Worm (Caenorhabditis elegans) whole organism, L1 larva: ENCODE data around the gene ttc-39B.

Experiments
- C04F5.9 ChIP-seq: sonication (generic microtip); optimal IDR thresholded peaks from 2 replicates; lab custom pipeline; 2016; ENCODE audit warnings: missing genetic modification characterization, missing compliant biosample characterization
- C16A3.4 ChIP-seq: fragments of 150-350 bp; optimal IDR thresholded peaks from 2 replicates; lab custom pipeline; 2014; ENCODE audit warnings: missing biosample characterization, missing genetic modification characterization
- C34B4.2 ChIP-seq: sonication (generic microtip); optimal IDR thresholded peaks from 2 replicates; lab custom pipeline; 2017; ENCODE audit warnings: mild to moderate bottlenecking, missing genetic modification characterization, missing compliant biosample characterization
- F16B12.6 ChIP-seq: fragments of 150-350 bp; optimal IDR thresholded peaks from 2 replicates; lab custom pipeline; 2014; ENCODE audit warnings: missing biosample characterization, missing genetic modification characterization
- alr-1 ChIP-seq: fragments of 200-800 bp; sonication (Bioruptor generic); optimal IDR thresholded peaks from 2 replicates; lab custom pipeline; 2018; ENCODE audit warnings: borderline replicate concordance, mild to moderate bottlenecking, missing genetic modification characterization, missing compliant biosample characterization
- ama-1 ChIP-seq: fragments of 150-350 bp; optimal IDR thresholded peaks from 2 replicates; lab custom pipeline; 2014
- blmp-1 ChIP-seq: fragments of 150-350 bp; optimal IDR thresholded peaks from 2 replicates; lab custom pipeline; 2014; ENCODE audit warnings: missing biosample characterization, missing genetic modification characterization
- ceh-63 ChIP-seq: fragments of 200-800 bp; sonication (Bioruptor generic); optimal IDR thresholded peaks from 2 replicates; lab custom pipeline; 2018; ENCODE audit warnings: mild to moderate bottlenecking, missing genetic modification characterization, missing compliant biosample characterization
- ceh-82 ChIP-seq, 3 experiments: fragments of 150-350 bp in 1 of 3; sonication (generic microtip) in 2 of 3; optimal IDR thresholded peaks; 2 replicates each; lab custom pipeline; 2014 to 2017; ENCODE audit warnings: missing biosample characterization in 3 of 3, missing genetic modification characterization in 3 of 3
- ceh-88 ChIP-seq: fragments of 200-800 bp; sonication (Bioruptor generic); IDR thresholded peaks from 2 replicates; pipeline ENCODE4 v1.3.6; 2022; ENCODE audit warnings: missing genetic modification characterization, missing compliant biosample characterization
- dsc-1 ChIP-seq: sonication (generic microtip); optimal IDR thresholded peaks from 2 replicates; lab custom pipeline; 2016; ENCODE audit warnings: mild to moderate bottlenecking, missing genetic modification characterization, missing compliant biosample characterization
- elt-2 ChIP-seq: sonication (generic microtip); optimal IDR thresholded peaks from 2 replicates; lab custom pipeline; 2016; ENCODE audit warnings: missing genetic modification characterization, mild to moderate bottlenecking, inconsistent platforms, missing compliant biosample characterization, missing genetic modification reagents
- elt-3 ChIP-seq, 6 experiments: fragments of 150-350 bp in 1 of 6; sonication (generic microtip); optimal IDR thresholded peaks; 2 replicates each; lab custom pipeline; 2017 to 2018; ENCODE audit warnings: missing biosample characterization in 6 of 6, missing genetic modification characterization in 6 of 6, inconsistent platforms in 1 of 6
- ets-5 ChIP-seq: fragments of 200-800 bp; sonication (Bioruptor generic); IDR thresholded peaks from 2 replicates; pipeline ENCODE4 v1.3.6; 2022; ENCODE audit warnings: missing genetic modification characterization, missing compliant biosample characterization
- fkh-4 ChIP-seq: sonication (generic microtip); optimal IDR thresholded peaks from 2 replicates; lab custom pipeline; 2016; ENCODE audit warnings: missing compliant biosample characterization, missing genetic modification characterization, borderline replicate concordance
- fos-1 ChIP-seq: fragments of 150-350 bp; optimal IDR thresholded peaks from 2 replicates; lab custom pipeline; 2014; ENCODE audit warnings: missing biosample characterization, missing genetic modification characterization
- hlh-4 ChIP-seq: sonication (generic microtip); optimal IDR thresholded peaks from 2 replicates; lab custom pipeline; 2016; ENCODE audit warnings: mild to moderate bottlenecking, missing genetic modification characterization, missing compliant biosample characterization
- jun-1 ChIP-seq: fragments of 150-350 bp; optimal IDR thresholded peaks from 2 replicates; lab custom pipeline; 2014; ENCODE audit warnings: missing biosample characterization, missing genetic modification reagents, missing genetic modification characterization
- lin-13 ChIP-seq: fragments of 150-350 bp; optimal IDR thresholded peaks from 2 replicates; lab custom pipeline; 2014; ENCODE audit warnings: missing biosample characterization, missing genetic modification reagents, missing genetic modification characterization
- lin-14 ChIP-seq: fragments of 200-800 bp; sonication (Bioruptor generic); optimal IDR thresholded peaks from 2 replicates; lab custom pipeline; 2018; ENCODE audit warnings: mild to moderate bottlenecking, missing genetic modification characterization, moderate library complexity, missing compliant biosample characterization
- lir-3 ChIP-seq: sonication (generic microtip); optimal IDR thresholded peaks from 2 replicates; lab custom pipeline; 2016; ENCODE audit warnings: mild to moderate bottlenecking, missing genetic modification characterization, moderate library complexity, missing compliant biosample characterization; ENCODE audit not compliant: poor library complexity
- lsy-2 ChIP-seq, 2 experiments: fragments of 150-350 bp; optimal IDR thresholded peaks; 2 replicates each; lab custom pipeline; 2014; ENCODE audit warnings: missing biosample characterization in 2 of 2, missing genetic modification characterization in 2 of 2
- mab-9 ChIP-seq: fragments of 200-800 bp; sonication (Bioruptor generic); IDR thresholded peaks from 2 replicates; pipeline ENCODE4 v1.3.6; 2022; ENCODE audit warnings: missing genetic modification reagents, missing genetic modification characterization, missing compliant biosample characterization
- mef-2 ChIP-seq: fragments of 150-350 bp; optimal IDR thresholded peaks from 2 replicates; lab custom pipeline; 2014; ENCODE audit warnings: missing biosample characterization, missing genetic modification characterization
- mep-1 ChIP-seq: fragments of 150-350 bp; optimal IDR thresholded peaks from 2 replicates; lab custom pipeline; 2014; ENCODE audit warnings: missing biosample characterization, missing genetic modification characterization
- nhr-12 ChIP-seq: sonication (generic microtip); optimal IDR thresholded peaks from 2 replicates; lab custom pipeline; 2017; ENCODE audit warnings: missing biosample characterization, missing genetic modification characterization
- nhr-20 ChIP-seq: sonication (generic microtip); optimal IDR thresholded peaks from 2 replicates; lab custom pipeline; 2016; ENCODE audit warnings: mild to moderate bottlenecking, missing genetic modification characterization, missing compliant biosample characterization
- nhr-71 ChIP-seq: sonication (generic microtip); optimal IDR thresholded peaks from 2 replicates; lab custom pipeline; 2016; ENCODE audit warnings: mild to moderate bottlenecking, missing genetic modification characterization, moderate library complexity, missing compliant biosample characterization
- nhr-77 ChIP-seq: fragments of 150-350 bp; optimal IDR thresholded peaks from 2 replicates; lab custom pipeline; 2014; ENCODE audit warnings: missing biosample characterization, missing genetic modification characterization
- nhr-84 ChIP-seq: sonication (generic microtip); optimal IDR thresholded peaks from 2 replicates; lab custom pipeline; 2017; ENCODE audit warnings: missing biosample characterization, missing genetic modification characterization
- nhr-85 ChIP-seq: sonication (generic microtip); peaks from one replicate; lab custom pipeline; 2016; ENCODE audit warnings: missing genetic modification characterization, inconsistent platforms, missing compliant biosample characterization
- nhr-90 ChIP-seq: sonication (generic microtip); optimal IDR thresholded peaks from 2 replicates; lab custom pipeline; 2016; ENCODE audit warnings: mild to moderate bottlenecking, missing genetic modification characterization, missing compliant biosample characterization; ENCODE audit not compliant: poor library complexity
- pax-3 ChIP-seq: fragments of 200-800 bp; sonication (Bioruptor generic); optimal IDR thresholded peaks from 2 replicates; lab custom pipeline; 2018; ENCODE audit warnings: mild to moderate bottlenecking, missing genetic modification characterization, moderate library complexity, missing compliant biosample characterization
- rnt-1 ChIP-seq: sonication (generic microtip); optimal IDR thresholded peaks from 2 replicates; lab custom pipeline; 2016; ENCODE audit warnings: mild to moderate bottlenecking, missing genetic modification characterization, moderate library complexity, missing compliant biosample characterization
- skn-1 ChIP-seq: fragments of 150-350 bp; optimal IDR thresholded peaks from 2 replicates; lab custom pipeline; 2014; ENCODE audit warnings: missing biosample characterization, missing genetic modification characterization
- snpc-4 ChIP-seq: fragments of 150-350 bp; optimal IDR thresholded peaks from 2 replicates; lab custom pipeline; 2014; ENCODE audit warnings: missing biosample characterization, missing genetic modification characterization
- sup-37 ChIP-seq: fragments of 200-800 bp; sonication (Bioruptor generic); optimal IDR thresholded peaks from 2 replicates; lab custom pipeline; 2018; ENCODE audit warnings: mild to moderate bottlenecking, missing genetic modification characterization, missing compliant biosample characterization
- swsn-7 ChIP-seq: sonication (generic microtip); optimal IDR thresholded peaks from 2 replicates; lab custom pipeline; 2016; ENCODE audit warnings: missing genetic modification characterization, missing compliant biosample characterization
- tlp-1 ChIP-seq: fragments of 150-350 bp; optimal IDR thresholded peaks from 2 replicates; lab custom pipeline; 2014; ENCODE audit warnings: missing biosample characterization, missing genetic modification characterization
- unc-130 ChIP-seq: fragments of 150-350 bp; optimal IDR thresholded peaks from 2 replicates; lab custom pipeline; 2017; ENCODE audit warnings: missing biosample characterization, missing genetic modification characterization, inconsistent platforms
- unc-30 ChIP-seq: sonication (generic microtip); optimal IDR thresholded peaks from 2 replicates; lab custom pipeline; 2017; ENCODE audit warnings: missing biosample characterization, missing genetic modification characterization
- unc-62 ChIP-seq: fragments of 150-350 bp; optimal IDR thresholded peaks from 2 replicates; lab custom pipeline; 2014; ENCODE audit warnings: missing biosample characterization, missing genetic modification reagents, missing genetic modification characterization
- unc-86 ChIP-seq: sonication (generic microtip); optimal IDR thresholded peaks from 2 replicates; lab custom pipeline; 2016; ENCODE audit warnings: missing genetic modification characterization, missing compliant biosample characterization
- vab-15 ChIP-seq: sonication (generic microtip); optimal IDR thresholded peaks from 2 replicates; lab custom pipeline; 2017; ENCODE audit warnings: missing genotype, mild to moderate bottlenecking, missing genetic modification characterization, missing compliant biosample characterization
- xbp-1 ChIP-seq: sonication (generic microtip); optimal IDR thresholded peaks from 2 replicates; lab custom pipeline; 2016; ENCODE audit warnings: missing genetic modification characterization, missing compliant biosample characterization
- zip-4 ChIP-seq: fragments of 200-800 bp; sonication (Bioruptor generic); optimal IDR thresholded peaks from 2 replicates; lab custom pipeline; 2018; ENCODE audit warnings: mild to moderate bottlenecking, missing genetic modification characterization, moderate library complexity, missing compliant biosample characterization
- ztf-4 ChIP-seq: fragments of 150-350 bp; optimal IDR thresholded peaks from 2 replicates; lab custom pipeline; 2014; ENCODE audit warnings: missing biosample characterization, missing genetic modification characterization

ttc-39B gene

ce11 chrII:6347341-6348118 lies 13.7 kb upstream of the ttc-39B start, which contains the start of gene lgg-1 (continued):
- TF ChIP-seq sup-37 (GFP tag; lab: Kevin White, UChicago) (peak; percentile 35), fkh-4 (tag; lab: Kevin White, UChicago) (no peak), unc-130 (no peak), lsy-2 (tag; optimal IDR thresholded peaks at IDR 0.05; lab: Kevin White, UChicago) (peak; percentile 39 to 61), ama-1 (lab: Kevin White, UChicago) (peak; percentile 92), alr-1 (tag; lab: Kevin White, UChicago) (no peak), ceh-88 (GFP tag; lab: Robert Waterston, UW) (no peak), C16A3.4 (tag; lab: Kevin White, UChicago) (peak; percentile 3), unc-62 (no peak), xbp-1 (tag; lab: Kevin White, UChicago) (peak; percentile 50), fos-1 (tag; lab: Kevin White, UChicago) (peak; percentile 32), zip-4 (GFP tag; lab: Kevin White, UChicago) (peak; percentile 81), unc-30 (tag; lab: Kevin White, UChicago) (no peak), jun-1 (tag; lab: Kevin White, UChicago) (peak; percentile 67), ets-5 (GFP tag; lab: Robert Waterston, UW) (no peak), ceh-82 (tag; optimal IDR thresholded peaks at IDR 0.05; lab: Kevin White, UChicago) (peak; percentile 33 to 77 (median 44)), tlp-1 (tag; lab: Kevin White, UChicago) (no peak), mep-1 (tag; lab: Kevin White, UChicago) (peak; percentile 77), dsc-1 (peak; percentile 3), mab-9 (GFP tag; lab: Robert Waterston, UW) (peak; percentile 40), rnt-1 (tag; lab: Kevin White, UChicago) (peak; percentile 58), skn-1 (tag; lab: Kevin White, UChicago) (peak; percentile 88), lin-13 (GFP tag; lab: Kevin White, UChicago) (peak; percentile 50), swsn-7 (tag; lab: Kevin White, UChicago) (peak; percentile 71), C04F5.9 (no peak), nhr-84 (tag; lab: Kevin White, UChicago) (no peak), snpc-4 (peak; percentile 14), hlh-4 (peak; percentile 17), elt-3 (tag; optimal IDR thresholded peaks at IDR 0.05; lab: Kevin White, UChicago) (peak in 1 of 6 experiments; percentile 23), unc-86 (tag; lab: Kevin White, UChicago) (peak; percentile 56), vab-15 (tag; lab: Kevin White, UChicago) (peak; percentile 68), C34B4.2 (tag; lab: Kevin White, UChicago) (no peak), blmp-1 (tag; lab: Kevin White, UChicago) (peak; percentile 76), lir-3 (peak; percentile 35)

- TF ChIP-seq F16B12.6 (tag; lab: Kevin White, UChicago) (no peak), mef-2 (tag; lab: Kevin White, UChicago) (no peak), pax-3 (tag; lab: Kevin White, UChicago) (peak; percentile 68), nhr-20 (tag; lab: Kevin White, UChicago) (peak; percentile 56), lin-14 (GFP tag; lab: Kevin White, UChicago) (peak; percentile 49), rnt-1 (tag; lab: Kevin White, UChicago) (no peak), C34B4.2 (tag; lab: Kevin White, UChicago) (no peak), nhr-85 (tag; lab: Kevin White, UChicago) (peak; percentile 76), mab-9 (GFP tag; lab: Robert Waterston, UW) (no peak), nhr-90 (tag; lab: Kevin White, UChicago) (peak; percentile 75), unc-130 (no peak), ceh-63 (GFP tag; lab: Kevin White, UChicago) (no peak), nhr-12 (tag; lab: Kevin White, UChicago) (no peak), snpc-4 (peak; percentile 4), C04F5.9 (peak; percentile 5), C16A3.4 (tag; lab: Kevin White, UChicago) (peak; percentile 68), nhr-71 (tag; lab: Kevin White, UChicago) (peak; percentile 83), jun-1 (tag; lab: Kevin White, UChicago) (no peak), fkh-4 (tag; lab: Kevin White, UChicago) (no peak), ceh-82 (tag; optimal IDR thresholded peaks at IDR 0.05; lab: Kevin White, UChicago) (no peak), ztf-4 (tag; lab: Kevin White, UChicago) (peak; percentile 86), elt-2 (tag; lab: Kevin White, UChicago) (peak; percentile 64), nhr-77 (tag; lab: Kevin White, UChicago) (no peak), hlh-4 (no peak), elt-3 (tag; optimal IDR thresholded peaks at IDR 0.05; lab: Kevin White, UChicago) (peak in 2 of 6 experiments; percentile 12 to 75), sup-37 (GFP tag; lab: Kevin White, UChicago) (no peak), tlp-1 (tag; lab: Kevin White, UChicago) (no peak)
These were observed 12.8 kb upstream of the ttc-39B start for ce11 chrII:6346551-6347079.
